Fruit fly (Drosophila melanogaster): ENCODE measurements around the gene slo.

Gene slo

DNA sequence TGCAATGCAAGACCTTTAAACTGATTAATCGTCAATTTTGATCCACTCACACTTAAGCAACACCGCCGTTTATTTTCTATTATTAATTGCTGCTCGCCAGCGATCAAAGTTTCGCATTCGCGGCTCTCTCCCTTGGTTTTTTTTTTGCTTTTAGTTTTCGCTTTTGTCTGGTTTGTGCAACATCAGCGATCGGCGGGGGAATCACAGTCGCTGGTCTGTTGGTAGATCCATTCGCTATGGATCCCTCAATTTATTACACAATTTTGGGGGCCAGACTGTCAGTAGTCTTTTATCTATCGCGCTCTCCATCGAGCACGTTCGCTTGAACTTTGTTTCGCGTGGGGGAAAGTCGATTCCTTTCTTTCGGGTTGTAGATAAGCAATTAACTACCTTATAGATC is 35.6 kb upstream of the slo start:
- no peak for TF ChIP-seq CG9948 (tag; optimal IDR thresholded peaks at IDR 0.05)
- no peak for TF ChIP-seq CG15710 (tag; optimal IDR thresholded peaks at IDR 0.05)
- no peak for TF ChIP-seq CG13204 (GFP tag; optimal IDR thresholded peaks at IDR 0.05)
- no peak for TF ChIP-seq CG14655 (GFP tag; optimal IDR thresholded peaks at IDR 0.05)
- TF ChIP-seq Snoo (tag; optimal IDR thresholded peaks at IDR 0.05): no peak
- TF ChIP-seq CG12605 (GFP tag; IDR thresholded peaks at IDR 0.05): no peak
- no peak for TF ChIP-seq rn (GFP tag; IDR thresholded peaks at IDR 0.05)
- TF ChIP-seq fd96Ca (GFP tag; IDR thresholded peaks at IDR 0.05): no peak
- TF ChIP-seq EcR (GFP tag; optimal IDR thresholded peaks at IDR 0.05): no peak
- no peak for TF ChIP-seq CG8301 (tag; optimal IDR thresholded peaks at IDR 0.05)
- no peak for TF ChIP-seq CG4496 (GFP tag; IDR thresholded peaks at IDR 0.05)
- no peak for TF ChIP-seq Ets98B (GFP tag; IDR thresholded peaks at IDR 0.05)
- no peak for TF ChIP-seq CG32121 (GFP tag; IDR thresholded peaks at IDR 0.05)

DNA sequence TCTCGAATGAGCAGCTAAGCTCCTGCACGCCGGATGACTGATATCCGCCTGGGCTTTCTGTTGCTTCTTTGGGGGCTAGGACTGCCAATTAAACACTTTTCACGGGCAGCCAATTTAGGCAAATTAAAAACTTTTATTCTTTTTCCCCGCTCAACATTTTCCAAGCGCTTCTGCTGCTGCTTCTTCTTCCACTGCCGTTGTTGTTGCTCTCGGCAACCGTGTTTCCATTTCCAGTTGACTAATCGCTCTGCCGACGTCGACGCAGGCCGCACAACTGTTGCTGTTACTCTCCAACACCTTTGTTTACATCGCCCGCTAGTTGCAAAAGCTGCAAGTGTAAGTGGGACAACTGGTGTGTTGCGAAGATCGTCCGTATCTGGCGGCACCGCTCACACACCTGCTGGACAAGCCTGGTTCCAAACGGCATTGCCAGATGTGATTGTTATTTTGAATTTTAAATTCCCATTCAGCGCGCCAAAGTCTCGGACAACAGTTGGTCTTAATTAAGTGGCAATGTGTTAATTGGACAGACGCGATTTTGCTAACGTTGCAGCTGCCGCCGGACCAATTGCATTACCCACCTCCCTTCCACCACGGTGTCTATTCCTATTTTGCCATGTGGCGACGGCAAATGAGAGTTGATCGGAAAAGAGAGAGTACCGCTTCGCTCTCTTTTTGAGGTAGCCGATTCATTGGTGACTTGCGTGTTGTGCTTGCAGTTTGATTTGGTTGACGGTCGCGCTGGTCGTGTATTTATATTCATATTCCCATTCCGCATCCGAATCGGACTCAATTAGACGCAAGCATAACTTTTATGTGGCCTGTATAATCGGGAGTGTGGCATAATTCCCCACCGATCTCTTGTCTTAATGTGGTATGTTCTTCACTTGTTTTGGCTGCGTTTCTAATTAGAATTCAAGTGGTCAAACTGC is 32.1 kb upstream of the slo start, which contains the start of gene Wsck:
TSS of gene Wsck (minus strand) at position 199 of the 932 bp plus-strand sequence.
- TF ChIP-seq CG32121 (GFP tag; IDR thresholded peaks at IDR 0.05) (no peak), CG15710 (tag; optimal IDR thresholded peaks at IDR 0.05) (no peak), gl (tag; optimal IDR thresholded peaks at IDR 0.05) (no peak), fd96Ca (GFP tag; IDR thresholded peaks at IDR 0.05) (no peak), rn (GFP tag; IDR thresholded peaks at IDR 0.05) (no peak), CG10348 (GFP tag; IDR thresholded peaks at IDR 0.05) (no peak), Snoo (tag; optimal IDR thresholded peaks at IDR 0.05) (peak; percentile 17), CG9948 (tag; optimal IDR thresholded peaks at IDR 0.05) (no peak), Pif1A (GFP tag; optimal IDR thresholded peaks at IDR 0.05) (no peak), Ets98B (GFP tag; IDR thresholded peaks at IDR 0.05) (no peak), D1 (tag; optimal IDR thresholded peaks at IDR 0.05) (no peak), CG13204 (GFP tag; optimal IDR thresholded peaks at IDR 0.05) (no peak), EcR (GFP tag; optimal IDR thresholded peaks at IDR 0.05) (peak; percentile 46), CG17806 (tag; optimal IDR thresholded peaks at IDR 0.05) (no peak), CG8159 (tag; optimal IDR thresholded peaks at IDR 0.05) (no peak), CG14655 (GFP tag; optimal IDR thresholded peaks at IDR 0.05) (no peak), CG8301 (tag; optimal IDR thresholded peaks at IDR 0.05) (no peak)

DNA sequence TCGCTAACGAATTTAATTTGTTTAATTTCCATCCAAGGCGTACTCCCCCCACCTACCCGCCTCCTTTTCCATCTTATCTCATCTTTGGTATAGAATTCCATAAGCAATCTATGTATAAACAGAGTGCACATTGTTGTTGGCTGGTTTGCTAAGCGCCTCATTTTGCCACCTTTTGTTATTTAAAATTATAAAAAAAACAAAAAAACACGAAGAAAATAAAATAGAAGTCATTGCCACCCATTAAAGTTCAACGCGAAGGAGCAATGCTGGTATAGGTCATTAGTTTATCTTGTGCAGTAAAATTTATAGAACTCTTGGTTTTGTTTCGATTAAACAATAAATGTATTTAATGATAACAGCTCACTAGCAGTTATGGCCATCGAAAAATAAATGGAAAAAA is 28.0 kb upstream of the slo start:
- TF ChIP-seq CG8159 (tag; optimal IDR thresholded peaks at IDR 0.05): no peak
- no peak for TF ChIP-seq CG34367 (tag; optimal IDR thresholded peaks at IDR 0.05)
- no peak for TF ChIP-seq EcR (GFP tag; optimal IDR thresholded peaks at IDR 0.05)
- no peak for TF ChIP-seq Pif1B (GFP tag; optimal IDR thresholded peaks at IDR 0.05)
- TF ChIP-seq CG4496 (GFP tag; IDR thresholded peaks at IDR 0.05): no peak
- no peak for TF ChIP-seq CG15710 (tag; optimal IDR thresholded peaks at IDR 0.05)
- TF ChIP-seq CG9948 (tag; optimal IDR thresholded peaks at IDR 0.05): no peak
- TF ChIP-seq rn (GFP tag; IDR thresholded peaks at IDR 0.05): no peak
- no peak for TF ChIP-seq CG8301 (tag; optimal IDR thresholded peaks at IDR 0.05)
- no peak for TF ChIP-seq CG14655 (GFP tag; optimal IDR thresholded peaks at IDR 0.05)
- no peak for TF ChIP-seq CG32121 (GFP tag; IDR thresholded peaks at IDR 0.05)
- no peak for TF ChIP-seq gl (tag; optimal IDR thresholded peaks at IDR 0.05)
- TF ChIP-seq CG13204 (GFP tag; optimal IDR thresholded peaks at IDR 0.05): no peak
- no peak for TF ChIP-seq Pif1A (GFP tag; optimal IDR thresholded peaks at IDR 0.05)
- TF ChIP-seq CG10348 (GFP tag; IDR thresholded peaks at IDR 0.05): no peak
- TF ChIP-seq Ets98B (GFP tag; IDR thresholded peaks at IDR 0.05): no peak
- no peak for TF ChIP-seq Snoo (tag; optimal IDR thresholded peaks at IDR 0.05)
- TF ChIP-seq fd96Ca (GFP tag; IDR thresholded peaks at IDR 0.05): no peak
- TF ChIP-seq CG17806 (tag; optimal IDR thresholded peaks at IDR 0.05): no peak
- TF ChIP-seq D1 (tag; optimal IDR thresholded peaks at IDR 0.05): no peak

- TF ChIP-seq CG15710 (tag; optimal IDR thresholded peaks at IDR 0.05): no peak
- peak; percentile 83 for TF ChIP-seq CG12605 (GFP tag; IDR thresholded peaks at IDR 0.05)
These were observed 27.3 kb upstream of the slo start, which contains the start of gene MtnF for dm6 chr3R:24634957-24635356. TSS of gene MtnF (minus strand) at chr3R:24635165.

DNA sequence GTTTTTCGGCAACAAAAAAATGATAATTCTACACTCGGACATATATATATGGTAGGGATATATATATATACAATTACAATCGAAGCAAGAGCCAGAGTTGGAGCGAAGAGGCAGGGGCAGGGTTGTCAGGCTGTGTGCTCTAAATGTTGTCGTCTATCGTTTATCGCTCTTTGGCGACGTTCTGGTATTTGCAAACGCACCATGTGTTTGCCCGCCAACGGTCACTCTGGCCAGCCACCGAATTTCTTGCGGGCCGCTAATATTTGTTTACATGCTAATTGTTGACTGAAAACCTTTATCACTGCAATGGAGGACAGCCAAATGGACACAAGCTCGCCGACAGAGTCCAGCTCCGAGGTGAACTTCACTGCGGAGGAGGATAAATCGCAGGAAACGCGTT is 12.4 kb upstream of the slo start, which contains the start of the genes puf and ash2:
TSS of gene puf (minus strand) at position 121 of the 400 bp plus-strand sequence.
TSS of gene ash2 (plus strand) at position 203 of the 400 bp plus-strand sequence.
- TF ChIP-seq CG4496 (GFP tag; IDR thresholded peaks at IDR 0.05): peak; percentile 47; the same call in 1 of the 3 replicates
- no peak for TF ChIP-seq EcR (GFP tag; optimal IDR thresholded peaks at IDR 0.05)

- no peak for TF ChIP-seq CG34367 (tag; optimal IDR thresholded peaks at IDR 0.05)
- no peak for TF ChIP-seq gl (tag; optimal IDR thresholded peaks at IDR 0.05)
- TF ChIP-seq CG15710 (tag; optimal IDR thresholded peaks at IDR 0.05): no peak
- TF ChIP-seq Pif1A (GFP tag; optimal IDR thresholded peaks at IDR 0.05): no peak
- TF ChIP-seq CG9948 (tag; optimal IDR thresholded peaks at IDR 0.05): no peak
- peak; percentile 68 for TF ChIP-seq CG32121 (GFP tag; IDR thresholded peaks at IDR 0.05)
- TF ChIP-seq CG12605 (GFP tag; IDR thresholded peaks at IDR 0.05): peak; percentile 69
- TF ChIP-seq CG13204 (GFP tag; optimal IDR thresholded peaks at IDR 0.05): no peak
- TF ChIP-seq Ets98B (GFP tag; IDR thresholded peaks at IDR 0.05): peak; percentile 71
- TF ChIP-seq fd96Ca (GFP tag; IDR thresholded peaks at IDR 0.05): peak; percentile 60; the same call in 2 of the 3 replicates
These were observed 11.2 kb upstream of the slo start for dm6 chr3R:24651044-24651459.
